Fruit fly (Drosophila melanogaster) whole organism, embryonic: ENCODE results near the gene rho-6.
A peak's percentile ranks its signal among the peaks of the same experiment; 100 is the strongest.

Experiments
- ATbp ChIP-seq: fragments of 200-800 bp; sonication (Bioruptor generic); optimal IDR thresholded peaks from 2 replicates; lab custom pipeline; 2017; ENCODE audit warnings: missing biosample characterization, mild to moderate bottlenecking, missing genetic modification characterization, missing genetic modification reagents
- Bgb ChIP-seq: fragments of 200-800 bp; sonication (Bioruptor generic); IDR thresholded peaks from 2 replicates; pipeline ENCODE4 v1.3.6; 2022; ENCODE audit warnings: missing biosample characterization, missing genetic modification characterization; ENCODE audit not compliant: partially characterized antibody
- BtbVII ChIP-seq: fragments of 200-800 bp; sonication (Bioruptor generic); optimal IDR thresholded peaks from 3 replicates; lab custom pipeline; 2017; ENCODE audit warnings: missing biosample characterization, mild to moderate bottlenecking, missing genetic modification characterization
- CG10147 ChIP-seq: fragments of 200-800 bp; sonication (Bioruptor generic); optimal IDR thresholded peaks from 2 replicates; lab custom pipeline; 2019; ENCODE audit warnings: missing biosample characterization, mild to moderate bottlenecking, missing genetic modification characterization, moderate library complexity
- CG10321 ChIP-seq: fragments of 200-800 bp; sonication (Bioruptor generic); IDR thresholded peaks from 2 replicates; pipeline ENCODE4 v1.3.6; 2022; ENCODE audit warnings: missing biosample characterization, missing genetic modification characterization
- CG10543 ChIP-seq: fragments of 200-800 bp; sonication (Bioruptor generic); optimal IDR thresholded peaks from 3 replicates; lab custom pipeline; 2017; ENCODE audit warnings: missing biosample characterization, mild to moderate bottlenecking, missing genetic modification characterization, moderate library complexity
- CG10565 ChIP-seq: fragments of 200-800 bp; sonication (Bioruptor generic); optimal IDR thresholded peaks from 3 replicates; lab custom pipeline; 2016; ENCODE audit warnings: missing biosample characterization, mild to moderate bottlenecking, missing genetic modification characterization
- CG10654 ChIP-seq: fragments of 200-800 bp; sonication (Bioruptor generic); optimal IDR thresholded peaks from 2 replicates; lab custom pipeline; 2016; ENCODE audit warnings: missing biosample characterization, missing genetic modification characterization
- CG11695 ChIP-seq: fragments of 200-800 bp; sonication (Bioruptor generic); IDR thresholded peaks from 3 replicates; pipeline ENCODE4 v1.3.6; 2022; ENCODE audit warnings: missing biosample characterization, missing genetic modification characterization
- CG12155 ChIP-seq: fragments of 200-800 bp; sonication (Bioruptor generic); optimal IDR thresholded peaks from 3 replicates; lab custom pipeline; 2016; ENCODE audit warnings: missing biosample characterization, missing genetic modification characterization
- CG12942 ChIP-seq: fragments of 200-800 bp; sonication (Bioruptor generic); optimal IDR thresholded peaks from 3 replicates; lab custom pipeline; 2016; ENCODE audit warnings: missing biosample characterization, missing genetic modification characterization
- CG13287 ChIP-seq: fragments of 200-800 bp; sonication (Bioruptor generic); IDR thresholded peaks from 2 replicates; pipeline ENCODE4 v1.3.6; 2022; ENCODE audit warnings: missing biosample characterization, missing genetic modification characterization; ENCODE audit not compliant: partially characterized antibody
- CG15073 ChIP-seq: fragments of 200-800 bp; sonication (Bioruptor generic); optimal IDR thresholded peaks from 2 replicates; lab custom pipeline; 2016; ENCODE audit warnings: missing biosample characterization, missing genetic modification characterization
- CG17829 ChIP-seq: fragments of 200-800 bp; optimal IDR thresholded peaks from 2 replicates; lab custom pipeline; 2019; ENCODE audit warnings: missing biosample characterization, mild to moderate bottlenecking, missing genetic modification characterization, moderate library complexity
- CG31365 ChIP-seq: fragments of 200-800 bp; sonication (Bioruptor generic); optimal IDR thresholded peaks from 2 replicates; lab custom pipeline; 2018; ENCODE audit warnings: missing biosample characterization, mild to moderate bottlenecking, missing genetic modification characterization
- CG3281 ChIP-seq: fragments of 200-800 bp; sonication (Bioruptor generic); optimal IDR thresholded peaks from 3 replicates; lab custom pipeline; 2017; ENCODE audit warnings: missing biosample characterization, mild to moderate bottlenecking, missing genetic modification characterization
- CG4424 ChIP-seq: fragments of 200-800 bp; sonication (Bioruptor generic); optimal IDR thresholded peaks from 3 replicates; lab custom pipeline; 2016; ENCODE audit warnings: missing biosample characterization, missing genetic modification characterization
- CG6654 ChIP-seq: fragments of 200-800 bp; sonication (Bioruptor generic); optimal IDR thresholded peaks from 2 replicates; lab custom pipeline; 2017; ENCODE audit warnings: missing biosample characterization, mild to moderate bottlenecking, missing genetic modification characterization
- CG7928 ChIP-seq: fragments of 200-800 bp; sonication (Bioruptor generic); optimal IDR thresholded peaks from 2 replicates; lab custom pipeline; 2017; ENCODE audit warnings: missing biosample characterization, mild to moderate bottlenecking, missing genetic modification characterization
- CG7987 ChIP-seq: fragments of 200-800 bp; sonication (Bioruptor generic); optimal IDR thresholded peaks from 2 replicates; lab custom pipeline; 2018; ENCODE audit warnings: missing biosample characterization, mild to moderate bottlenecking, missing genetic modification characterization, moderate library complexity
- CG8281 ChIP-seq: fragments of 200-800 bp; sonication (Bioruptor generic); optimal IDR thresholded peaks from 2 replicates; lab custom pipeline; 2018; ENCODE audit warnings: missing biosample characterization, mild to moderate bottlenecking, missing genetic modification characterization, moderate library complexity
- CG9437 ChIP-seq: fragments of 200-800 bp; sonication (Bioruptor generic); optimal IDR thresholded peaks from 2 replicates; lab custom pipeline; 2018; ENCODE audit warnings: missing biosample characterization, mild to moderate bottlenecking, missing genetic modification characterization
- CG9876 ChIP-seq: fragments of 200-800 bp; sonication (Bioruptor generic); optimal IDR thresholded peaks from 2 replicates; lab custom pipeline; 2016; ENCODE audit warnings: missing biosample characterization, missing genetic modification characterization
- E2f1 ChIP-seq: fragments of 200-800 bp; sonication (Bioruptor generic); IDR thresholded peaks from 2 replicates; pipeline ENCODE4 v1.3.6; 2022; ENCODE audit warnings: missing biosample characterization, missing genetic modification characterization
- ERR ChIP-seq: fragments of 200-800 bp; sonication (Bioruptor generic); optimal IDR thresholded peaks from 2 replicates; lab custom pipeline; 2016; ENCODE audit warnings: missing biosample characterization, missing genetic modification characterization
- Fer2 ChIP-seq: fragments of 200-800 bp; sonication (Bioruptor generic); optimal IDR thresholded peaks from 2 replicates; lab custom pipeline; 2018; ENCODE audit warnings: missing biosample characterization, mild to moderate bottlenecking, missing genetic modification characterization, moderate library complexity
- Gug ChIP-seq: fragments of 200-800 bp; sonication (Bioruptor generic); IDR thresholded peaks from 4 replicates; pipeline ENCODE4 v1.3.6; 2022; ENCODE audit warnings: missing biosample characterization, missing genetic modification characterization
- H15 ChIP-seq: fragments of 200-800 bp; sonication (Bioruptor generic); IDR thresholded peaks from 3 replicates; pipeline ENCODE4 v1.3.6; 2022; ENCODE audit warnings: missing biosample characterization, missing genetic modification characterization
- HHEX ChIP-seq: fragments of 200-800 bp; sonication (Bioruptor generic); optimal IDR thresholded peaks from 3 replicates; lab custom pipeline; 2017; ENCODE audit warnings: missing biosample characterization, mild to moderate bottlenecking, missing genetic modification characterization, missing genetic modification reagents
- Hmr ChIP-seq: fragments of 200-800 bp; sonication (Bioruptor generic); optimal IDR thresholded peaks from 3 replicates; lab custom pipeline; 2017; ENCODE audit warnings: mild to moderate bottlenecking, missing biosample characterization, missing genetic modification reagents, missing genetic modification characterization
- Hr51 ChIP-seq, 2 experiments: fragments of 200-800 bp; sonication (Bioruptor generic); optimal IDR thresholded peaks; 2 replicates in 1 of 2; 3 replicates in 1 of 2; lab custom pipeline; 2016 to 2018; ENCODE audit warnings: missing biosample characterization in 2 of 2, missing genetic modification characterization in 2 of 2, mild to moderate bottlenecking in 1 of 2, moderate library complexity in 1 of 2
- Jarid2 ChIP-seq: fragments of 200-800 bp; sonication (Bioruptor generic); optimal IDR thresholded peaks from 3 replicates; lab custom pipeline; 2017; ENCODE audit warnings: mild to moderate bottlenecking, missing biosample characterization, missing genetic modification reagents, missing genetic modification characterization
- MESR4 ChIP-seq: fragments of 200-800 bp; sonication (Bioruptor generic); optimal IDR thresholded peaks from 2 replicates; lab custom pipeline; 2018; ENCODE audit warnings: missing biosample characterization, mild to moderate bottlenecking, missing genetic modification characterization, moderate library complexity
- Myb ChIP-seq: fragments of 200-800 bp; sonication (Bioruptor generic); optimal IDR thresholded peaks from 2 replicates; lab custom pipeline; 2016; ENCODE audit warnings: missing biosample characterization, missing genetic modification characterization
- Six4 ChIP-seq: fragments of 200-800 bp; sonication (Bioruptor generic); optimal IDR thresholded peaks from 2 replicates; lab custom pipeline; 2016; ENCODE audit warnings: missing biosample characterization, missing genetic modification characterization
- Stat92E ChIP-seq, 3 experiments: fragments of >200 bp in 2 of 3; fragments of 200-800 bp in 1 of 3; sonication (Bioruptor generic) in 1 of 3; optimal IDR thresholded peaks; 2 replicates each; lab custom pipeline; 2017 to 2019; ENCODE audit warnings: missing biosample characterization in 3 of 3, missing genetic modification characterization in 3 of 3, mild to moderate bottlenecking in 1 of 3, moderate library complexity in 1 of 3
- Tbp ChIP-seq: fragments of >200 bp; optimal IDR thresholded peaks from 2 replicates; lab custom pipeline; 2018; ENCODE audit warnings: missing biosample characterization, missing genetic modification characterization
- ap ChIP-seq: fragments of 200-800 bp; sonication (Bioruptor generic); IDR thresholded peaks from 2 replicates; pipeline ENCODE4 v1.3.6; 2022; ENCODE audit warnings: missing biosample characterization, missing genetic modification characterization
- eyg ChIP-seq: fragments of 200-800 bp; sonication (Bioruptor generic); optimal IDR thresholded peaks from 3 replicates; lab custom pipeline; 2016; ENCODE audit warnings: missing biosample characterization, missing genetic modification characterization
- fd102C ChIP-seq: fragments of 200-800 bp; sonication (Bioruptor generic); optimal IDR thresholded peaks from 2 replicates; lab custom pipeline; 2018; ENCODE audit warnings: missing biosample characterization, mild to moderate bottlenecking, missing genetic modification characterization, moderate library complexity
- fd64A ChIP-seq: fragments of 200-800 bp; sonication (Bioruptor generic); optimal IDR thresholded peaks from 3 replicates; lab custom pipeline; 2018; ENCODE audit warnings: missing biosample characterization, mild to moderate bottlenecking, missing genetic modification characterization
- gt ChIP-seq: fragments of 200-800 bp; sonication (Bioruptor generic); IDR thresholded peaks from 2 replicates; pipeline ENCODE4 v1.3.6; 2022; ENCODE audit warnings: missing biosample characterization, missing genetic modification characterization
- oc ChIP-seq: fragments of 200-800 bp; sonication (Bioruptor generic); optimal IDR thresholded peaks from 2 replicates; lab custom pipeline; 2018; ENCODE audit warnings: missing biosample characterization, mild to moderate bottlenecking, missing genetic modification characterization, moderate library complexity
- rib ChIP-seq: fragments of 200-800 bp; sonication (Bioruptor generic); IDR thresholded peaks from 2 replicates; pipeline ENCODE4 v1.3.6; 2022; ENCODE audit warnings: missing biosample characterization, missing genetic modification characterization
- sens-2 ChIP-seq: fragments of 200-800 bp; sonication (Bioruptor generic); IDR thresholded peaks from 2 replicates; pipeline ENCODE4 v1.3.6; 2022; ENCODE audit warnings: missing biosample characterization, missing genetic modification characterization
- slp2 ChIP-seq: fragments of 200-800 bp; sonication (Bioruptor generic); optimal IDR thresholded peaks from 2 replicates; lab custom pipeline; 2016; ENCODE audit warnings: missing biosample characterization, missing genetic modification characterization
- unpg ChIP-seq: fragments of 200-800 bp; sonication (Bioruptor generic); optimal IDR thresholded peaks from 3 replicates; lab custom pipeline; 2018; ENCODE audit warnings: missing biosample characterization, mild to moderate bottlenecking, missing genetic modification characterization, moderate library complexity
- wdn ChIP-seq: fragments of 200-800 bp; sonication (Bioruptor generic); IDR thresholded peaks from 2 replicates; pipeline ENCODE4 v1.3.6; 2022; ENCODE audit warnings: missing biosample characterization, missing genetic modification characterization
- zen ChIP-seq: fragments of 200-800 bp; sonication (Bioruptor generic); optimal IDR thresholded peaks from 3 replicates; lab custom pipeline; 2018; ENCODE audit warnings: missing biosample characterization, mild to moderate bottlenecking, missing genetic modification characterization, moderate library complexity

rho-6 gene

DNA sequence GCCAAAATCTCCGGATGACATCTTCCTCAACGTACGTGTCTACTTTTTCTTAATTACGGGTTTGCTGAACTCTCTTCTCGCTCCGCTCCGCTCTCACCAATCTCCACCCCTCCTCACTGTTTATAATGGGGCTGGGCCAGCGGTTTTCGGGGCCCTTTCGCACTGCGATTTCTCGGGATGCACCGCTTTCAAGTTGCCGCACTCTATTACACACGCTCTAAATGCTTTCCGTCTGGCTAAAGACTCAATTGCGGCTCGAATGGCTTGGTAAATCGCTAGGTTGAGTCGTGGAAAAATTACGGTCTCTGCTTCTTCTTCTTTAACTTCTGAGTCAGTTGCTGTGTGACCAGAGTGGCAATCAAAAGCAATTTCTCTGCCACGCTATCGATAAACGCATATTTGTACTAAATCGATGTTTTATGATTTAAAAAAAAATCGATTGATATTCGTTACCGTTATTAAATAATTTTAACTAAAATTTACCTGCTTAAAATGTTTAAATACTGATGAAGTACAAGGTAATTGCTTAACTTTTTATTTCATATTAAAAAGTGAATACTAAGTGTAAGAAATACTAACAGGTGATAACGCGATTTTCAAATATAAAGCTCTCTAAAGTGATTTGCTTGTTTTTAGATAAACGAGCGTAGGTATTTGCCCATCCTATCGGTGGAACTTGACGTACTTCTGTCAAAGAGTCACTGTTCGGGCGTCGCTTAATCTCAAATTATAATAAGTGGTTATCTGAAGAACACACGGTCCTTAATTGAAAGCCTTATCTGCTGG lies 24.2 kb downstream of the rho-6 start, which contains the start of the genes Rab6 and Phae1 (continued):
- TF ChIP-seq BtbVII (no peak), MESR4 (GFP tag; lab: Kevin White, UChicago) (peak; percentile 99), unpg (no peak), CG13287 (peak; percentile 84), Hmr (GFP tag; lab: Kevin White, UChicago) (no peak), Hr51 (GFP tag; optimal IDR thresholded peaks at IDR 0.05; lab: Kevin White, UChicago) (no peak), E2f1 (GFP tag; lab: Robert Waterston, UW) (no peak), CG12155 (GFP tag; lab: Kevin White, UChicago) (no peak), CG8281 (tag; lab: Kevin White, UChicago) (no peak), CG31365 (tag; lab: Kevin White, UChicago) (no peak), ap (GFP tag; lab: Robert Waterston, UW) (no peak), Gug (no peak), eyg (GFP tag; lab: Kevin White, UChicago) (no peak), fd102C (no peak), Six4 (no peak), HHEX (GFP tag; lab: Kevin White, UChicago) (no peak), gt (GFP tag; lab: Robert Waterston, UW) (no peak), CG9876 (no peak), Stat92E (GFP tag; optimal IDR thresholded peaks at IDR 0.05; lab: Kevin White, UChicago) (peak in 1 of 3 experiments; percentile 55), CG3281 (GFP tag; lab: Kevin White, UChicago) (no peak), sens-2 (GFP tag; lab: Robert Waterston, UW) (no peak), Myb (GFP tag; lab: Kevin White, UChicago) (peak; percentile 92), rib (GFP tag; lab: Robert Waterston, UW) (no peak), Fer2 (tag; lab: Kevin White, UChicago) (no peak), CG17829 (tag; lab: Kevin White, UChicago) (peak; percentile 24), CG12942 (GFP tag; lab: Kevin White, UChicago) (no peak), CG4424 (GFP tag; lab: Kevin White, UChicago) (no peak), oc (tag; lab: Kevin White, UChicago) (no peak), H15 (GFP tag; lab: Robert Waterston, UW) (no peak), CG10565 (GFP tag; lab: Kevin White, UChicago) (no peak), Jarid2 (GFP tag; lab: Kevin White, UChicago) (peak; percentile 32), ERR (GFP tag; lab: Kevin White, UChicago) (no peak), CG7987 (no peak), CG10543 (no peak), ATbp (GFP tag; lab: Kevin White, UChicago) (no peak), CG7928 (GFP tag; lab: Kevin White, UChicago) (no peak), CG10147 (peak; percentile 4), CG6654 (GFP tag; lab: Kevin White, UChicago) (no peak), fd64A (no peak), CG10654 (GFP tag; lab: Kevin White, UChicago) (no peak), CG15073 (GFP tag; lab: Kevin White, UChicago) (no peak), CG9437 (GFP tag; lab: Kevin White, UChicago) (no peak), Tbp (GFP tag; lab: Kevin White, UChicago) (no peak), zen (tag; lab: Kevin White, UChicago) (peak; percentile 0), wdn (no peak), CG11695 (GFP tag; lab: Robert Waterston, UW) (peak; percentile 34; the same call in 1 of the 3 replicates), CG10321 (GFP tag; lab: Robert Waterston, UW) (no peak), Bgb (GFP tag; lab: Robert Waterston, UW) (peak; percentile 87), slp2 (GFP tag; lab: Kevin White, UChicago) (no peak)
